Fruit fly (Drosophila melanogaster) whole organism: ENCODE measurements around the gene mRpL17.

ENCODE experiments used
- CG8478 ChIP-seq: fragments of >200 bp; optimal IDR thresholded peaks from 2 replicates; lab custom pipeline; 2018; ENCODE audit warnings: inconsistent platforms
- Dll ChIP-seq: fragments of >200 bp; optimal IDR thresholded peaks from 2 replicates; lab custom pipeline; 2017
- pan ChIP-seq: fragments of >200 bp; optimal IDR thresholded peaks from 2 replicates; lab custom pipeline; 2017

DNA sequence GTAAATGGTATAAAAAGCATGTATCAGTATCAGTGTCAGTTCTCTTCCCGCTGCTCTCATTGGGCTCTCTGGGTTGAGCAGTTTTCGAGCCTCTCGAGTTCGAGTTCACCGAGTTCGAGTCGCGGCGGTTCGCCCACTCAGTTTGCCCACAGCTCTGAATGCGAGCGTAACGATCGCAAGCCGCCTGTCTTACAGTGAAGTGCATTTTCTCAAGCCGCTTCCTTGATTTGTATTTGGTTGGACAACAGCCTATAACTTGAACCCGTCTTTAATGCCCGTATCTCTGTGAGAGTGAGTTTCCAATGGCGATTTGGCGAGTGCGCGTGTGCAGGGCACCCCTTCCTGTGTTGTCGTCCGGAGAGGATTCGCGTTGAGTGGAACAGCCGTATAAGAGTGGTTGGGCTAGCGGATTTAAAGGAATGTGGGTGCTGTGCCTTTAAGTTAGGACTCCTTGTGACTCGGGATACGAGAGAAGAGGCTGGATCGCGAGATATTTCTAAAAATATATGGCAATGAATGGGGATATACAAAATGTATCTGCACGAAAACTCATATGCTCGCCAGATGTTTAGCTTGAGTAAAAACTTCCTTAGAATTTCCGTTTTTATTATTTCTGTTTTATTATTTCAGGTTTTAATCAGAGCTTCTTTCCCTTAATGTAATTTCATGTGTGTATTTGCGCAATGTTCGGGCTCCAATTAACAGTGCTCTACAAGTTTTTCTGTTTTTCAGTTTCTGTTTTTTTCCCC, 7.1 kb downstream of the mRpL17 start:
- TF ChIP-seq pan (no peak), Dll (lab: Kevin White, UChicago) (no peak), CG8478 (no peak)
